Worm (Caenorhabditis elegans) whole organism, late embryonic: ENCODE measurements around the gene srh-135.

Experiments used
- F13H6.1 ChIP-seq: sonication (generic microtip); optimal IDR thresholded peaks from 2 replicates; lab custom pipeline; 2016; ENCODE audit warnings: missing genetic modification characterization, missing compliant biosample characterization
- K02D7.2 ChIP-seq: sonication (generic microtip); optimal IDR thresholded peaks from 2 replicates; lab custom pipeline; 2017; ENCODE audit warnings: mild to moderate bottlenecking, missing genetic modification characterization, missing compliant biosample characterization
- K09A11.1 ChIP-seq: sonication (generic microtip); optimal IDR thresholded peaks from 2 replicates; lab custom pipeline; 2017; ENCODE audit warnings: antibody characterized with exemption, mild to moderate bottlenecking, missing genetic modification characterization, missing compliant biosample characterization; ENCODE audit not compliant: insufficient read depth
- T23F11.4 ChIP-seq: fragments of 200-800 bp; sonication (Bioruptor generic); optimal IDR thresholded peaks from 2 replicates; lab custom pipeline; 2018; ENCODE audit warnings: mild to moderate bottlenecking, missing genetic modification characterization, missing compliant biosample characterization
- Y22D7AL.16 ChIP-seq: sonication (generic microtip); optimal IDR thresholded peaks from 2 replicates; lab custom pipeline; 2016; ENCODE audit warnings: missing genetic modification characterization, missing compliant biosample characterization
- ahr-1 ChIP-seq: sonication (generic microtip); optimal IDR thresholded peaks from 2 replicates; lab custom pipeline; 2016; ENCODE audit warnings: missing genetic modification characterization, missing compliant biosample characterization
- ceh-14 ChIP-seq: sonication (generic microtip); optimal IDR thresholded peaks from 2 replicates; lab custom pipeline; 2016; ENCODE audit warnings: missing genotype, missing genetic modification characterization, missing compliant biosample characterization
- ceh-18 ChIP-seq: sonication (generic microtip); optimal IDR thresholded peaks from 2 replicates; lab custom pipeline; 2016; ENCODE audit warnings: missing genetic modification characterization, missing compliant biosample characterization
- ceh-19 ChIP-seq: fragments of 200-800 bp; sonication (Bioruptor generic); optimal IDR thresholded peaks from 2 replicates; lab custom pipeline; 2018; ENCODE audit warnings: mild to moderate bottlenecking, missing genetic modification characterization, missing compliant biosample characterization
- ceh-22 ChIP-seq: sonication (generic microtip); optimal IDR thresholded peaks from 2 replicates; lab custom pipeline; 2017; ENCODE audit warnings: missing biosample characterization, missing genetic modification characterization
- ceh-30 ChIP-seq: fragments of 150-350 bp; optimal IDR thresholded peaks from 2 replicates; lab custom pipeline; 2014; ENCODE audit warnings: missing biosample characterization, missing genetic modification characterization
- ceh-31 ChIP-seq: sonication (generic microtip); optimal IDR thresholded peaks from 2 replicates; lab custom pipeline; 2016; ENCODE audit warnings: missing genetic modification characterization, missing compliant biosample characterization
- ceh-34 ChIP-seq: sonication (generic microtip); optimal IDR thresholded peaks from 2 replicates; lab custom pipeline; 2016; ENCODE audit warnings: mild to moderate bottlenecking, missing genetic modification characterization, missing compliant biosample characterization
- ceh-45 ChIP-seq: fragments of 200-800 bp; sonication (Bioruptor generic); IDR thresholded peaks from 2 replicates; pipeline ENCODE4 v1.3.6; 2022; ENCODE audit warnings: missing genetic modification reagents, missing genetic modification characterization, missing compliant biosample characterization
- ceh-48 ChIP-seq: sonication (generic microtip); optimal IDR thresholded peaks from 2 replicates; lab custom pipeline; 2016; ENCODE audit warnings: missing genetic modification characterization, inconsistent platforms, missing compliant biosample characterization
- ceh-6 ChIP-seq: fragments of 200-800 bp; sonication (Bioruptor generic); optimal IDR thresholded peaks from 2 replicates; lab custom pipeline; 2018; ENCODE audit warnings: mild to moderate bottlenecking, missing genetic modification characterization, missing compliant biosample characterization
- che-1 ChIP-seq: sonication (generic microtip); optimal IDR thresholded peaks from 2 replicates; lab custom pipeline; 2016; ENCODE audit warnings: mild to moderate bottlenecking, missing genetic modification characterization, missing compliant biosample characterization
- dmd-4 ChIP-seq: sonication (generic microtip); optimal IDR thresholded peaks from 2 replicates; lab custom pipeline; 2016; ENCODE audit warnings: borderline replicate concordance, missing genetic modification characterization, missing compliant biosample characterization
- dve-1 ChIP-seq: sonication (generic microtip); optimal IDR thresholded peaks from 2 replicates; lab custom pipeline; 2017; ENCODE audit warnings: antibody characterized with exemption, mild to moderate bottlenecking, missing genetic modification characterization, missing compliant biosample characterization
- elt-2 ChIP-seq: sonication (generic microtip); optimal IDR thresholded peaks from 2 replicates; lab custom pipeline; 2016; ENCODE audit warnings: missing genetic modification reagents, missing genetic modification characterization, missing compliant biosample characterization
- elt-4 ChIP-seq: sonication (generic microtip); optimal IDR thresholded peaks from 2 replicates; lab custom pipeline; 2016; ENCODE audit warnings: missing genetic modification characterization, missing compliant biosample characterization
- ets-4 ChIP-seq: sonication (generic microtip); optimal IDR thresholded peaks from 2 replicates; lab custom pipeline; 2016; ENCODE audit warnings: missing genetic modification characterization, missing compliant biosample characterization
- fkh-10 ChIP-seq: fragments of 150-350 bp; optimal IDR thresholded peaks from 2 replicates; lab custom pipeline; 2014; ENCODE audit warnings: missing biosample characterization, missing genetic modification reagents, missing genetic modification characterization
- fkh-6 ChIP-seq: sonication (generic microtip); optimal IDR thresholded peaks from 2 replicates; lab custom pipeline; 2016; ENCODE audit warnings: missing genetic modification characterization, missing compliant biosample characterization
- gmeb-2 ChIP-seq: sonication (generic microtip); optimal IDR thresholded peaks from 2 replicates; lab custom pipeline; 2016; ENCODE audit warnings: missing genetic modification characterization, inconsistent platforms, missing compliant biosample characterization
- hlh-13 ChIP-seq: fragments of 200-800 bp; sonication (Bioruptor generic); optimal IDR thresholded peaks from 2 replicates; lab custom pipeline; 2018; ENCODE audit warnings: mild to moderate bottlenecking, missing genetic modification characterization, missing compliant biosample characterization
- hlh-15 ChIP-seq: sonication (generic microtip); optimal IDR thresholded peaks from 2 replicates; lab custom pipeline; 2016; ENCODE audit warnings: missing genetic modification characterization, missing compliant biosample characterization
- hlh-30 ChIP-seq: sonication (generic microtip); optimal IDR thresholded peaks from 2 replicates; lab custom pipeline; 2017; ENCODE audit warnings: antibody characterized with exemption, missing genetic modification characterization, missing compliant biosample characterization; ENCODE audit not compliant: insufficient read depth
- hlh-6 ChIP-seq: sonication (generic microtip); optimal IDR thresholded peaks from 2 replicates; lab custom pipeline; 2016; ENCODE audit warnings: missing genotype, missing genetic modification characterization, missing compliant biosample characterization
- hlh-8 ChIP-seq: sonication (generic microtip); optimal IDR thresholded peaks from 2 replicates; lab custom pipeline; 2016; ENCODE audit warnings: missing genotype, missing genetic modification characterization, missing compliant biosample characterization
- lim-6 ChIP-seq: sonication (generic microtip); optimal IDR thresholded peaks from 2 replicates; lab custom pipeline; 2016; ENCODE audit warnings: missing genetic modification characterization, missing compliant biosample characterization
- lin-11 ChIP-seq: fragments of 200-800 bp; sonication (Bioruptor generic); optimal IDR thresholded peaks from 2 replicates; lab custom pipeline; 2018; ENCODE audit warnings: mild to moderate bottlenecking, missing genetic modification characterization, missing compliant biosample characterization
- mec-3 ChIP-seq: sonication (generic microtip); optimal IDR thresholded peaks from 2 replicates; lab custom pipeline; 2016; ENCODE audit warnings: borderline replicate concordance, missing genetic modification characterization, missing compliant biosample characterization
- nfya-1 ChIP-seq: sonication (generic microtip); optimal IDR thresholded peaks from 2 replicates; lab custom pipeline; 2017; ENCODE audit warnings: missing genetic modification characterization, mild to moderate bottlenecking, missing compliant biosample characterization, antibody characterized with exemption, moderate library complexity
- nhr-11 ChIP-seq: fragments of 150-350 bp; optimal IDR thresholded peaks from 2 replicates; lab custom pipeline; 2014; ENCODE audit warnings: missing biosample characterization, missing genetic modification characterization
- npax-4 ChIP-seq: sonication (generic microtip); optimal IDR thresholded peaks from 2 replicates; lab custom pipeline; 2016; ENCODE audit warnings: missing genetic modification characterization, missing compliant biosample characterization
- pag-3 ChIP-seq: sonication (generic microtip); optimal IDR thresholded peaks from 2 replicates; lab custom pipeline; 2016; ENCODE audit warnings: missing compliant biosample characterization, missing genetic modification characterization, borderline replicate concordance
- pat-9 ChIP-seq: fragments of 200-800 bp; sonication (Bioruptor generic); optimal IDR thresholded peaks from 2 replicates; lab custom pipeline; 2018; ENCODE audit warnings: mild to moderate bottlenecking, missing genetic modification characterization, moderate library complexity, missing compliant biosample characterization
- pax-1 ChIP-seq: fragments of 150-350 bp; optimal IDR thresholded peaks from 2 replicates; lab custom pipeline; 2014; ENCODE audit warnings: missing biosample characterization, missing genetic modification characterization
- pha-4 ChIP-seq: fragments of 150-350 bp; optimal IDR thresholded peaks from 2 replicates; lab custom pipeline; 2018; ENCODE audit warnings: missing biosample characterization, missing genetic modification reagents, missing genetic modification characterization
- pqm-1 ChIP-seq: sonication (generic microtip); optimal IDR thresholded peaks from 2 replicates; lab custom pipeline; 2016; ENCODE audit warnings: missing genetic modification characterization, missing compliant biosample characterization
- sdc-2 ChIP-seq: sonication (generic microtip); optimal IDR thresholded peaks from 2 replicates; lab custom pipeline; 2016; ENCODE audit warnings: missing genotype, missing genetic modification characterization, missing compliant biosample characterization
- sox-4 ChIP-seq: sonication (generic microtip); optimal IDR thresholded peaks from 2 replicates; lab custom pipeline; 2017; ENCODE audit warnings: mild to moderate bottlenecking, missing genetic modification characterization, inconsistent platforms, missing compliant biosample characterization
- syd-9 ChIP-seq: sonication (generic microtip); optimal IDR thresholded peaks from 2 replicates; lab custom pipeline; 2016; ENCODE audit warnings: mild to moderate bottlenecking, missing genetic modification characterization, moderate library complexity, missing compliant biosample characterization
- tbx-2 ChIP-seq: sonication (generic microtip); optimal IDR thresholded peaks from 2 replicates; lab custom pipeline; 2016; ENCODE audit warnings: missing genetic modification characterization, missing compliant biosample characterization
- tbx-7 ChIP-seq: sonication (generic microtip); optimal IDR thresholded peaks from 2 replicates; lab custom pipeline; 2016; ENCODE audit warnings: missing genotype, missing genetic modification characterization, missing compliant biosample characterization
- unc-42 ChIP-seq: sonication (generic microtip); optimal IDR thresholded peaks from 2 replicates; lab custom pipeline; 2016; ENCODE audit warnings: missing genotype, missing genetic modification characterization, missing compliant biosample characterization
- zip-5 ChIP-seq: sonication (generic microtip); optimal IDR thresholded peaks from 2 replicates; lab custom pipeline; 2016; ENCODE audit warnings: missing genetic modification characterization, missing compliant biosample characterization

Gene srh-135

DNA sequence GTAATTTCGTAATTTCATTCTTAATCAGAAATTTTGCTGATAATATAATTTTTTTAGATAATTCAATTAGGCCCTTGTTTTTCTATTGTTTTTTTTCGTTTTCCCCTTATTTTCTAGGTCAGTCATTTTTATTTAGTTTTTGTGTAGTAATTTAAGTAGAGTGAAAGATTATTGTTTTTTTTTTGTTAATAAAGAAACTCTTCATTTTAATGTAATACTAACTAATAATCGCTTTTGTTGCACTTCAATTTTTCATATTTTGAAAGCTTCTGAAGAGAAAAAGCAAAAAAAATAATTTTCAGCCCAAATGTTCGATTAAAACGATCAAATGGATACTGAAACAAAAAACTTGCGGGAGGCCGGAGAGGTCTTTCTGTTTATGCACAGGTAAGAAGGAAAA lies 24.0 kb upstream of the srh-135 start, which contains the start of gene F54B3.1:
TSS of gene F54B3.1 (plus strand) at position 301 of the 400 bp plus-strand sequence.
- no peak for TF ChIP-seq K09A11.1 (tag; lab: Kevin White, UChicago)
- no peak for TF ChIP-seq ceh-18 (tag; lab: Kevin White, UChicago)
- no peak for TF ChIP-seq Y22D7AL.16 (tag; lab: Kevin White, UChicago)
- TF ChIP-seq ceh-14 (tag; lab: Kevin White, UChicago) = no peak
- no peak for TF ChIP-seq npax-4 (tag; lab: Kevin White, UChicago)
- no peak for TF ChIP-seq ceh-6 (GFP tag; lab: Kevin White, UChicago)
- no peak for TF ChIP-seq ceh-45 (GFP tag; lab: Robert Waterston, UW)
- TF ChIP-seq pag-3 (tag; lab: Kevin White, UChicago) = no peak
- no peak for TF ChIP-seq ceh-48 (tag; lab: Kevin White, UChicago)
- TF ChIP-seq syd-9 (tag; lab: Kevin White, UChicago) = no peak
- no peak for TF ChIP-seq ahr-1 (tag; lab: Kevin White, UChicago)
- TF ChIP-seq hlh-8 (tag; lab: Kevin White, UChicago) = no peak
- no peak for TF ChIP-seq hlh-6 (tag; lab: Kevin White, UChicago)
- TF ChIP-seq elt-4 (tag; lab: Kevin White, UChicago) = no peak
- no peak for TF ChIP-seq hlh-13 (GFP tag; lab: Kevin White, UChicago)
- no peak for TF ChIP-seq ceh-30 (tag; lab: Kevin White, UChicago)
- no peak for TF ChIP-seq gmeb-2 (tag; lab: Kevin White, UChicago)

ce11 chrII:10248355-10249041 lies 21.6 kb upstream of the srh-135 start, which contains the start of gene atad-3:
atad-3 (plus strand) TSS chrII:10248991.
- TF ChIP-seq lin-11 (tag; lab: Kevin White, UChicago) = peak; percentile 51
- TF ChIP-seq Y22D7AL.16 (tag; lab: Kevin White, UChicago) = peak; percentile 56
- TF ChIP-seq K02D7.2 (tag; lab: Kevin White, UChicago) = peak; percentile 27
- TF ChIP-seq nhr-11 (tag; lab: Kevin White, UChicago) = no peak
- TF ChIP-seq ahr-1 (tag; lab: Kevin White, UChicago) = peak; percentile 91
- TF ChIP-seq ceh-19 (GFP tag; lab: Kevin White, UChicago) = peak; percentile 85
- no peak for TF ChIP-seq dve-1 (tag; lab: Kevin White, UChicago)
- peak; percentile 92 for TF ChIP-seq ets-4 (tag; lab: Kevin White, UChicago)
- TF ChIP-seq pqm-1 (tag; lab: Kevin White, UChicago) = peak; percentile 94
- peak; percentile 93 for TF ChIP-seq unc-42 (tag; lab: Kevin White, UChicago)
- peak; percentile 84 for TF ChIP-seq fkh-6 (tag; lab: Kevin White, UChicago)
- peak; percentile 16 for TF ChIP-seq che-1 (tag; lab: Kevin White, UChicago)
- peak; percentile 16 for TF ChIP-seq hlh-30
- peak; percentile 100 for TF ChIP-seq ceh-31 (tag; lab: Kevin White, UChicago)
- peak; percentile 56 for TF ChIP-seq T23F11.4 (GFP tag; lab: Kevin White, UChicago)
- TF ChIP-seq pha-4 (tag; lab: Kevin White, UChicago) = no peak
- TF ChIP-seq nfya-1 (tag; lab: Kevin White, UChicago) = peak; percentile 63
- peak; percentile 90 for TF ChIP-seq tbx-7 (tag; lab: Kevin White, UChicago)
- TF ChIP-seq elt-2 (tag; lab: Kevin White, UChicago) = peak; percentile 87
- TF ChIP-seq elt-4 (tag; lab: Kevin White, UChicago) = peak; percentile 8
- peak; percentile 95 for TF ChIP-seq F13H6.1 (tag; lab: Kevin White, UChicago)
- TF ChIP-seq ceh-22 (tag; lab: Kevin White, UChicago) = no peak
- TF ChIP-seq tbx-2 (tag; lab: Kevin White, UChicago) = peak; percentile 99
- TF ChIP-seq dmd-4 (tag; lab: Kevin White, UChicago) = peak; percentile 89
- TF ChIP-seq pat-9 (tag; lab: Kevin White, UChicago) = peak; percentile 58
- peak; percentile 80 for TF ChIP-seq pag-3 (tag; lab: Kevin White, UChicago)
- no peak for TF ChIP-seq pax-1
- TF ChIP-seq fkh-10 (GFP tag; lab: Kevin White, UChicago) = no peak
- peak; percentile 92 for TF ChIP-seq zip-5
- peak; percentile 89; the same call in 1 of the 2 replicates for TF ChIP-seq ceh-45 (GFP tag; lab: Robert Waterston, UW)
- TF ChIP-seq sdc-2 (tag; lab: Kevin White, UChicago) = peak; percentile 69
- peak; percentile 97 for TF ChIP-seq ceh-34
- no peak for TF ChIP-seq ceh-30 (tag; lab: Kevin White, UChicago)
- TF ChIP-seq hlh-15 = peak; percentile 68
- TF ChIP-seq K09A11.1 (tag; lab: Kevin White, UChicago) = no peak
- peak; percentile 48 for TF ChIP-seq sox-4 (tag; lab: Kevin White, UChicago)
- peak; percentile 97 for TF ChIP-seq lim-6 (tag; lab: Kevin White, UChicago)
- TF ChIP-seq mec-3 (tag; lab: Kevin White, UChicago) = peak; percentile 91
